Worm (Caenorhabditis elegans) whole organism, late embryonic: ENCODE measurements around the gene M199.7.
"Not testable (repeated sequence)": the region's sequence is repeated elsewhere in the genome, so short reads cannot be mapped to it uniquely, and the experiment has no call there.

ENCODE experiments used
- ama-1 ChIP-seq: fragments of 150-350 bp; optimal IDR thresholded peaks from 2 replicates; lab custom pipeline; 2014
- ceh-14 ChIP-seq: sonication (generic microtip); optimal IDR thresholded peaks from 2 replicates; lab custom pipeline; 2016; ENCODE audit warnings: missing genotype, missing genetic modification characterization, missing compliant biosample characterization
- ceh-24 ChIP-seq: sonication (generic microtip); optimal IDR thresholded peaks from 2 replicates; lab custom pipeline; 2016; ENCODE audit warnings: mild to moderate bottlenecking, missing genetic modification characterization, missing compliant biosample characterization
- ceh-31 ChIP-seq: sonication (generic microtip); optimal IDR thresholded peaks from 2 replicates; lab custom pipeline; 2016; ENCODE audit warnings: missing genetic modification characterization, missing compliant biosample characterization
- ceh-34 ChIP-seq: sonication (generic microtip); optimal IDR thresholded peaks from 2 replicates; lab custom pipeline; 2016; ENCODE audit warnings: mild to moderate bottlenecking, missing genetic modification characterization, missing compliant biosample characterization
- ceh-45 ChIP-seq: fragments of 200-800 bp; sonication (Bioruptor generic); IDR thresholded peaks from 2 replicates; pipeline ENCODE4 v1.3.6; 2022; ENCODE audit warnings: missing genetic modification reagents, missing genetic modification characterization, missing compliant biosample characterization
- ceh-6 ChIP-seq: fragments of 200-800 bp; sonication (Bioruptor generic); optimal IDR thresholded peaks from 2 replicates; lab custom pipeline; 2018; ENCODE audit warnings: mild to moderate bottlenecking, missing genetic modification characterization, missing compliant biosample characterization
- ceh-9 ChIP-seq: sonication (generic microtip); optimal IDR thresholded peaks from 2 replicates; lab custom pipeline; 2016; ENCODE audit warnings: mild to moderate bottlenecking, missing genetic modification characterization, inconsistent platforms, missing compliant biosample characterization
- che-1 ChIP-seq: sonication (generic microtip); optimal IDR thresholded peaks from 2 replicates; lab custom pipeline; 2016; ENCODE audit warnings: mild to moderate bottlenecking, missing genetic modification characterization, missing compliant biosample characterization
- elt-2 ChIP-seq: sonication (generic microtip); optimal IDR thresholded peaks from 2 replicates; lab custom pipeline; 2016; ENCODE audit warnings: missing genetic modification reagents, missing genetic modification characterization, missing compliant biosample characterization
- elt-4 ChIP-seq: sonication (generic microtip); optimal IDR thresholded peaks from 2 replicates; lab custom pipeline; 2016; ENCODE audit warnings: missing genetic modification characterization, missing compliant biosample characterization
- eyg-1 ChIP-seq: sonication (generic microtip); optimal IDR thresholded peaks from 2 replicates; lab custom pipeline; 2016; ENCODE audit warnings: missing genotype, missing genetic modification characterization, missing compliant biosample characterization
- fax-1 ChIP-seq: sonication (generic microtip); optimal IDR thresholded peaks from 2 replicates; lab custom pipeline; 2016; ENCODE audit warnings: missing genotype, missing genetic modification characterization, missing compliant biosample characterization
- fkh-10 ChIP-seq: fragments of 150-350 bp; optimal IDR thresholded peaks from 2 replicates; lab custom pipeline; 2014; ENCODE audit warnings: missing biosample characterization, missing genetic modification reagents, missing genetic modification characterization
- fkh-6 ChIP-seq: sonication (generic microtip); optimal IDR thresholded peaks from 2 replicates; lab custom pipeline; 2016; ENCODE audit warnings: missing genetic modification characterization, missing compliant biosample characterization
- gmeb-2 ChIP-seq: sonication (generic microtip); optimal IDR thresholded peaks from 2 replicates; lab custom pipeline; 2016; ENCODE audit warnings: missing genetic modification characterization, inconsistent platforms, missing compliant biosample characterization
- hlh-15 ChIP-seq: sonication (generic microtip); optimal IDR thresholded peaks from 2 replicates; lab custom pipeline; 2016; ENCODE audit warnings: missing genetic modification characterization, missing compliant biosample characterization
- hlh-6 ChIP-seq: sonication (generic microtip); optimal IDR thresholded peaks from 2 replicates; lab custom pipeline; 2016; ENCODE audit warnings: missing genotype, missing genetic modification characterization, missing compliant biosample characterization
- hlh-8 ChIP-seq: sonication (generic microtip); optimal IDR thresholded peaks from 2 replicates; lab custom pipeline; 2016; ENCODE audit warnings: missing genotype, missing genetic modification characterization, missing compliant biosample characterization
- nfya-1 ChIP-seq: sonication (generic microtip); optimal IDR thresholded peaks from 2 replicates; lab custom pipeline; 2017; ENCODE audit warnings: missing genetic modification characterization, mild to moderate bottlenecking, missing compliant biosample characterization, antibody characterized with exemption, moderate library complexity
- nhr-11 ChIP-seq: fragments of 150-350 bp; optimal IDR thresholded peaks from 2 replicates; lab custom pipeline; 2014; ENCODE audit warnings: missing biosample characterization, missing genetic modification characterization
- nhr-232 ChIP-seq: sonication (generic microtip); optimal IDR thresholded peaks from 2 replicates; lab custom pipeline; 2016; ENCODE audit warnings: missing genetic modification characterization, missing compliant biosample characterization
- pag-3 ChIP-seq: sonication (generic microtip); optimal IDR thresholded peaks from 2 replicates; lab custom pipeline; 2016; ENCODE audit warnings: missing compliant biosample characterization, missing genetic modification characterization, borderline replicate concordance
- pat-9 ChIP-seq: fragments of 200-800 bp; sonication (Bioruptor generic); optimal IDR thresholded peaks from 2 replicates; lab custom pipeline; 2018; ENCODE audit warnings: mild to moderate bottlenecking, missing genetic modification characterization, moderate library complexity, missing compliant biosample characterization
- pros-1 ChIP-seq: fragments of 150-350 bp; optimal IDR thresholded peaks from 2 replicates; lab custom pipeline; 2014; ENCODE audit warnings: missing biosample characterization, missing genetic modification reagents, missing genetic modification characterization
- sox-2 ChIP-seq: fragments of 200-800 bp; sonication (Bioruptor generic); IDR thresholded peaks from 2 replicates; pipeline ENCODE4 v1.3.6; 2022; ENCODE audit warnings: missing genetic modification reagents, missing genetic modification characterization, missing compliant biosample characterization
- sox-4 ChIP-seq: sonication (generic microtip); optimal IDR thresholded peaks from 2 replicates; lab custom pipeline; 2017; ENCODE audit warnings: mild to moderate bottlenecking, missing genetic modification characterization, inconsistent platforms, missing compliant biosample characterization
- syd-9 ChIP-seq: sonication (generic microtip); optimal IDR thresholded peaks from 2 replicates; lab custom pipeline; 2016; ENCODE audit warnings: mild to moderate bottlenecking, missing genetic modification characterization, moderate library complexity, missing compliant biosample characterization
- tbx-7 ChIP-seq: sonication (generic microtip); optimal IDR thresholded peaks from 2 replicates; lab custom pipeline; 2016; ENCODE audit warnings: missing genotype, missing genetic modification characterization, missing compliant biosample characterization
- ttx-3 ChIP-seq: sonication (generic microtip); optimal IDR thresholded peaks from 2 replicates; lab custom pipeline; 2016; ENCODE audit warnings: missing genetic modification reagents, missing genetic modification characterization, missing compliant biosample characterization
- unc-3 ChIP-seq, 2 experiments: fragments of 200-800 bp in 1 of 2; sonication (Bioruptor generic) in 1 of 2; sonication (generic microtip) in 1 of 2; conservative IDR thresholded peaks in 1 of 2; optimal IDR thresholded peaks in 1 of 2; 2 replicates each; pipeline versions ENCODE4 v1.3.6 to Lab custom; 2016 to 2022; ENCODE audit warnings: missing compliant biosample characterization in 2 of 2, missing genetic modification characterization in 2 of 2, missing genetic modification reagents in 1 of 2
- unc-55 ChIP-seq: sonication (generic microtip); optimal IDR thresholded peaks from 2 replicates; lab custom pipeline; 2017; ENCODE audit warnings: missing biosample characterization, missing genetic modification reagents, missing genetic modification characterization
- unc-86 ChIP-seq: sonication (generic microtip); optimal IDR thresholded peaks from 2 replicates; lab custom pipeline; 2016; ENCODE audit warnings: missing genetic modification characterization, missing compliant biosample characterization

M199.7 gene

DNA sequence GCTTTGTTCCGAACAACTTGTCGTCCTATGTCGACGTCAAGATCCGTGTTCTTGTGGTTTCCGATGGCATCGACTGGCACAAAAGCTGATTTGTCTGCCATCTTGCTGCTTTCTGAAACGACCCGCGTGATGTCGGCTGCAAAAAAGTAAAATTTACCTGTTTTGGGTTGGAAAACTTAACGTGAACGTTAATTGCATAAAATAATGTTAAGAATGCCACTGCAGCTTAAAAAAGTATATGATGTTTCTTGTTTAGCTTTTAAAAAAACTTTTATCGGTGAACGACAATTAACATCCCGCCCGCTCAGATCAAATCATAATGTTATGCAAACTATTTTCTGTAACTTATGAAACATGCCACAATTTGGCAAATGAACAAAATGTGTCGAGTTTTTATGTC, 10.9 kb downstream of the M199.7 start, which contains the start of gene M199.8:
Gene M199.8 (minus strand): TSS at position 101 of the 400 bp plus-strand sequence.
- not testable (repeated sequence) for TF ChIP-seq ceh-6 (GFP tag; lab: Kevin White, UChicago); ceh-9 (tag; lab: Kevin White, UChicago); elt-4 (tag; lab: Kevin White, UChicago)
- TF ChIP-seq, all 69 proteins: peak for 0; not testable (repeated sequence) for 69

DNA sequence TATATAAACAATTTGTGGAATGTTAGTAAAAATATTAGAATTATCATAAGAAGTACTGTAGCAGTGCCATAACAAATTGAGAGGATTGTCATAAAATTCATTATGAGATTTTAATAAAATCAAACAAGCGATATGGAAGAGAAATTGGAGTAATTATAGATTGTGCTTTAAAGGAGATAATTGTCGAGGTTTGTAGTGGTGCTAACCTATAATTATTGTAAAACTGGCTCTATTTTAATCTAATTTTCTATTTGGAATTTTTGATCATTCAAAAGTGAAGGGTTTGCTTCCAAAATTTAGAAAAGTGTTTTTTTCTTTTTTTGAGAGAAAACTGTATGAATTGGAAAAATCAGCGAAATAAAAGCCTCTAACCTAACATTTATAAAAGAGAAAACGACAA, 17.9 kb downstream of the M199.7 start, which contains the start of gene srg-51:
Gene srg-51 (minus strand): TSS at position 101 of the 400 bp plus-strand sequence.
- TF ChIP-seq unc-86 (tag; lab: Kevin White, UChicago): no peak
- no peak for TF ChIP-seq ama-1 (lab: Kevin White, UChicago)
- no peak for TF ChIP-seq fax-1 (tag; lab: Kevin White, UChicago)
- TF ChIP-seq sox-4 (tag; lab: Kevin White, UChicago): no peak
- TF ChIP-seq fkh-6 (tag; lab: Kevin White, UChicago): no peak

DNA sequence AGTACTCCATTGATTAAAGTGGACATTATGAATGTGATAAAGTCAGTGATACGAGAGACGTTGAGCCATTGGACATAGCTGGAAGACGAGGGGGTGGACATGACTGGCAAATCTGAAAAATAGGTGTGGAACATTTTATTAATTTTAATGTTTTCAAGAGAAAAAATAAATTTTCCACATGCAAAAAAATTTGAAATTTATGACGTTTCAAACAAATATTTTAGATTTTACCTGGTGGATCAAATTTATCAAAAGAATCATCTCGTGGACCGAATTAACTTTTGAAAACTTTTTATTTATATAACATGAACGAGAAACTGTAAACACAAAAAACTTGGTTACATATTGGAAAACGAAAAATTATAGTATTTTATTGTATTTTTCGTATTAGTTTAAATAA, 24.1 kb downstream of the M199.7 start, which contains the start of gene str-78:
Gene str-78 (minus strand): TSS at position 101 of the 400 bp plus-strand sequence.
- TF ChIP-seq sox-2: no peak

DNA sequence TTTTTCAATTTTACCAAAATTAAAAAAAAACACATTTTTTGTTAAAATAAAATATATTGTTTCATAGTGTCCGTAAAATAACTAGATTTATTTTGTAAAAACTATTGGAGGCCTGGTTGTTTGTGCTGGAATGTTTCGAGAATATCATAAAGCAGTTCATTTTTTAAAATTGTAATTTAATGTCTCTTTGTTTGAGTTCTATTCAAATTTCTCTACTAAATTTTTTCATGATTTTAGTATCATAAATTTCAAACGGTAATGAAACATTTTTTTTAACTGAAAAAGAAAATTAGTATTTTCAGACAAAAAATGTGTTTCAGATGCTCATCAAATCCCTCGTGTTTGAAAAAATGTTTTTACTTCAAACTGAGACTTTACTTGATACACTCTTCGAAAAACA, 42.6 kb downstream of the M199.7 start:
- TF ChIP-seq elt-2 (no peak), ceh-31 (no peak), ama-1 (lab: Kevin White, UChicago) (no peak), unc-55 (no peak), eyg-1 (tag; lab: Kevin White, UChicago) (no peak), nfya-1 (tag; lab: Kevin White, UChicago) (no peak), ceh-9 (tag; lab: Kevin White, UChicago) (no peak), sox-4 (tag; lab: Kevin White, UChicago) (no peak), ceh-45 (GFP tag; lab: Robert Waterston, UW) (no peak), ceh-24 (tag; lab: Kevin White, UChicago) (no peak), unc-3 (GFP tag; conservative IDR thresholded peaks at IDR 0.05; lab: Robert Waterston, UW) (no peak), unc-3 (tag; optimal IDR thresholded peaks at IDR 0.05; lab: Kevin White, UChicago) (no peak), syd-9 (no peak), pat-9 (tag; lab: Kevin White, UChicago) (no peak), che-1 (tag; lab: Kevin White, UChicago) (no peak), ceh-34 (no peak), gmeb-2 (tag; lab: Kevin White, UChicago) (no peak), fkh-10 (no peak), pag-3 (no peak), ceh-14 (tag; lab: Kevin White, UChicago) (no peak), hlh-6 (tag; lab: Kevin White, UChicago) (no peak)

DNA sequence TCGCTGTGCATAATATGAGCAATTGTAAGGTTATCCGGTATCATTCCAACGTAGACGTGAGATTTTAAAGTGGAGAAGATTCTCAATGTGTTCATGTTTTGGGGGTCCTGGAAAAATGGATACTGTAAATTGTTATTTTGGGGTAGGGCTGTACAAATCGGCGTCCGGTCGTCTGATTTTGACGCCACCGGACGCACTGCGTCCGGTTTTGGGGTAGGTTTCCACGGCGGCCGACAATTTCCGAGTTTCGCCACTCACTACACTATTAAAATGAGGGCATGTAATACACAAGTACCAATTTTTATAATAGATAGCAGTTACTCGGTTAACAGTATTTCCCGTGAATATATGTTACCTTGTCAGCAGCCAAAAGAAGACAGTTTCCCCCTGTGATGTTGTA, 45.5 kb downstream of the M199.7 start:
- TF ChIP-seq nhr-11 (tag; lab: Kevin White, UChicago): no peak
- TF ChIP-seq nhr-232: no peak
- no peak for TF ChIP-seq sox-4 (tag; lab: Kevin White, UChicago)
- no peak for TF ChIP-seq syd-9
- no peak for TF ChIP-seq nfya-1 (tag; lab: Kevin White, UChicago)
- no peak for TF ChIP-seq che-1 (tag; lab: Kevin White, UChicago)
- no peak for TF ChIP-seq hlh-15 (tag; lab: Kevin White, UChicago)
- no peak for TF ChIP-seq elt-4 (tag; lab: Kevin White, UChicago)
- no peak for TF ChIP-seq ama-1 (lab: Kevin White, UChicago)
- no peak for TF ChIP-seq ttx-3 (tag; lab: Kevin White, UChicago)
- no peak for TF ChIP-seq hlh-8 (tag; lab: Kevin White, UChicago)
- no peak for TF ChIP-seq tbx-7 (tag; lab: Kevin White, UChicago)
- TF ChIP-seq gmeb-2 (tag; lab: Kevin White, UChicago): no peak
- TF ChIP-seq unc-86 (tag; lab: Kevin White, UChicago): no peak
- no peak for TF ChIP-seq pros-1 (tag; lab: Kevin White, UChicago)
